Worm (Caenorhabditis elegans) whole organism, young adult: ENCODE results near the gene C27H6.9.

Source experiments
- B0035.1 ChIP-seq: sonication (generic microtip); optimal IDR thresholded peaks from 2 replicates; lab custom pipeline; 2016; ENCODE audit warnings: missing genetic modification characterization, mild to moderate bottlenecking, missing compliant biosample characterization, missing genotype, missing genetic modification reagents
- B0261.1 ChIP-seq: sonication (generic microtip); optimal IDR thresholded peaks from 2 replicates; lab custom pipeline; 2016; ENCODE audit warnings: mild to moderate bottlenecking, missing genetic modification characterization, moderate library complexity, missing compliant biosample characterization
- D2030.7 ChIP-seq: fragments of 200-800 bp; sonication (Bioruptor generic); IDR thresholded peaks from 2 replicates; pipeline ENCODE4 v1.3.6; 2022; ENCODE audit warnings: missing genetic modification reagents, missing genetic modification characterization, missing compliant biosample characterization
- F23B12.7 ChIP-seq: sonication (generic microtip); optimal IDR thresholded peaks from 2 replicates; lab custom pipeline; 2017; ENCODE audit warnings: missing genetic modification characterization, mild to moderate bottlenecking, missing compliant biosample characterization, antibody characterized with exemption, moderate library complexity; ENCODE audit not compliant: insufficient read depth
- F33H1.4 ChIP-seq: fragments of 200-800 bp; sonication (Bioruptor generic); IDR thresholded peaks from 2 replicates; pipeline ENCODE4 v1.3.6; 2022; ENCODE audit warnings: missing genetic modification reagents, missing genetic modification characterization, missing compliant biosample characterization
- F57C9.4 ChIP-seq: sonication (generic microtip); optimal IDR thresholded peaks from 2 replicates; lab custom pipeline; 2017; ENCODE audit warnings: mild to moderate bottlenecking, missing genetic modification characterization, missing compliant biosample characterization
- T07F8.4 ChIP-seq: sonication (generic microtip); optimal IDR thresholded peaks from 2 replicates; lab custom pipeline; 2016; ENCODE audit warnings: mild to moderate bottlenecking, missing genetic modification characterization, moderate library complexity, missing compliant biosample characterization
- T26A5.8 ChIP-seq: sonication (generic microtip); optimal IDR thresholded peaks from 2 replicates; lab custom pipeline; 2016; ENCODE audit warnings: missing genetic modification characterization, missing compliant biosample characterization
- Y79H2A.3 ChIP-seq: fragments of 200-800 bp; sonication (Bioruptor generic); conservative IDR thresholded peaks from 2 replicates; pipeline ENCODE4 v1.3.6; 2022; ENCODE audit warnings: missing genetic modification reagents, missing genetic modification characterization, missing compliant biosample characterization
- Y95B8A.8 ChIP-seq: fragments of 200-800 bp; sonication (Bioruptor generic); IDR thresholded peaks from 2 replicates; pipeline ENCODE4 v1.3.6; 2022; ENCODE audit warnings: missing genetic modification reagents, missing genetic modification characterization, missing compliant biosample characterization
- ZK185.1 ChIP-seq: sonication (generic microtip); optimal IDR thresholded peaks from 2 replicates; lab custom pipeline; 2016; ENCODE audit warnings: mild to moderate bottlenecking, missing genetic modification characterization, missing compliant biosample characterization; ENCODE audit not compliant: poor library complexity, severe bottlenecking
- aptf-2 ChIP-seq: fragments of 200-800 bp; sonication (Bioruptor generic); conservative IDR thresholded peaks from 2 replicates; pipeline ENCODE4 v1.3.6; 2022; ENCODE audit warnings: missing genetic modification reagents, missing genetic modification characterization, missing compliant biosample characterization
- attf-3 ChIP-seq: fragments of 200-800 bp; sonication (Bioruptor generic); conservative IDR thresholded peaks from 2 replicates; pipeline ENCODE4 v1.3.6; 2022; ENCODE audit warnings: missing genetic modification reagents, missing genetic modification characterization, missing compliant biosample characterization
- attf-5 ChIP-seq: fragments of 200-800 bp; sonication (Bioruptor generic); optimal IDR thresholded peaks from 2 replicates; lab custom pipeline; 2018; ENCODE audit warnings: mild to moderate bottlenecking, missing genetic modification characterization, missing compliant biosample characterization
- attf-6 ChIP-seq: fragments of 200-800 bp; sonication (Bioruptor generic); IDR thresholded peaks from 2 replicates; pipeline ENCODE4 v1.3.6; 2022; ENCODE audit warnings: missing genetic modification reagents, missing genetic modification characterization, missing compliant biosample characterization
- bed-1 ChIP-seq: fragments of 200-800 bp; sonication (Bioruptor generic); IDR thresholded peaks from 2 replicates; pipeline ENCODE4 v1.3.6; 2022; ENCODE audit warnings: missing genetic modification reagents, missing genetic modification characterization, missing compliant biosample characterization
- ceh-58 ChIP-seq: fragments of 200-800 bp; sonication (Bioruptor generic); IDR thresholded peaks from 2 replicates; pipeline ENCODE4 v1.3.6; 2022; ENCODE audit warnings: missing genetic modification characterization, missing compliant biosample characterization
- ceh-79 ChIP-seq: sonication (generic microtip); optimal IDR thresholded peaks from 2 replicates; lab custom pipeline; 2017; ENCODE audit warnings: mild to moderate bottlenecking, missing genetic modification characterization, missing compliant biosample characterization
- dox-1 ChIP-seq: fragments of 200-800 bp; sonication (Bioruptor generic); IDR thresholded peaks from 2 replicates; pipeline ENCODE4 v1.3.6; 2022; ENCODE audit warnings: missing genetic modification reagents, missing genetic modification characterization, missing compliant biosample characterization
- dpl-1 ChIP-seq: fragments of 150-350 bp; optimal IDR thresholded peaks from 2 replicates; lab custom pipeline; 2014; ENCODE audit warnings: missing biosample characterization, missing genetic modification reagents, missing genetic modification characterization
- egrh-3 ChIP-seq: fragments of 200-800 bp; sonication (Bioruptor generic); IDR thresholded peaks from 2 replicates; pipeline ENCODE4 v1.3.6; 2022; ENCODE audit warnings: missing genetic modification reagents, missing genetic modification characterization, missing compliant biosample characterization
- fkh-3 ChIP-seq: sonication (generic microtip); optimal IDR thresholded peaks from 2 replicates; lab custom pipeline; 2016; ENCODE audit warnings: mild to moderate bottlenecking, missing genetic modification characterization, missing compliant biosample characterization
- him-1 ChIP-seq: sonication (generic microtip); optimal IDR thresholded peaks from 2 replicates; lab custom pipeline; 2016; ENCODE audit warnings: missing genotype, missing genetic modification reagents, missing genetic modification characterization, missing compliant biosample characterization
- hlh-12 ChIP-seq: sonication (generic microtip); optimal IDR thresholded peaks from 2 replicates; lab custom pipeline; 2016; ENCODE audit warnings: missing genetic modification characterization, missing compliant biosample characterization
- hlh-26 ChIP-seq: fragments of 200-800 bp; sonication (Bioruptor generic); conservative IDR thresholded peaks from 2 replicates; pipeline ENCODE4 v1.3.6; 2022; ENCODE audit warnings: missing genetic modification reagents, missing genetic modification characterization, missing compliant biosample characterization
- hsf-1 ChIP-seq: fragments of 200-800 bp; sonication (Bioruptor generic); IDR thresholded peaks from 2 replicates; pipeline ENCODE4 v1.3.6; 2022; ENCODE audit warnings: missing genetic modification reagents, missing genetic modification characterization, missing compliant biosample characterization
- lag-1 ChIP-seq: fragments of 200-800 bp; sonication (Bioruptor generic); IDR thresholded peaks from 2 replicates; pipeline ENCODE4 v1.3.6; 2022; ENCODE audit warnings: missing genetic modification reagents, missing genetic modification characterization, missing compliant biosample characterization
- lin-26 ChIP-seq: fragments of 200-800 bp; sonication (Bioruptor generic); IDR thresholded peaks from 2 replicates; pipeline ENCODE4 v1.3.6; 2022; ENCODE audit warnings: missing genetic modification reagents, missing genetic modification characterization, missing compliant biosample characterization
- lin-35 ChIP-seq, 3 experiments: fragments of 150-350 bp in 2 of 3; sonication (generic microtip) in 1 of 3; optimal IDR thresholded peaks; 2 replicates each; lab custom pipeline; 2014 to 2018; ENCODE audit warnings: missing biosample characterization in 3 of 3, missing genetic modification characterization in 3 of 3, missing genetic modification reagents in 3 of 3
- lsl-1 ChIP-seq: fragments of 200-800 bp; sonication (Bioruptor generic); optimal IDR thresholded peaks from 2 replicates; lab custom pipeline; 2018; ENCODE audit warnings: mild to moderate bottlenecking, missing genetic modification characterization, moderate library complexity, missing compliant biosample characterization
- madf-10 ChIP-seq: sonication (generic microtip); optimal IDR thresholded peaks from 2 replicates; lab custom pipeline; 2016; ENCODE audit warnings: mild to moderate bottlenecking, missing genetic modification characterization, missing compliant biosample characterization
- madf-6 ChIP-seq: fragments of 200-800 bp; sonication (Bioruptor generic); IDR thresholded peaks from 2 replicates; pipeline ENCODE4 v1.3.6; 2022; ENCODE audit warnings: missing genetic modification reagents, missing genetic modification characterization, missing compliant biosample characterization
- madf-8 ChIP-seq: fragments of 200-800 bp; sonication (Bioruptor generic); conservative IDR thresholded peaks from 2 replicates; pipeline ENCODE4 v1.3.6; 2022; ENCODE audit warnings: missing genetic modification reagents, missing genetic modification characterization, missing compliant biosample characterization
- mel-28 ChIP-seq: sonication (generic microtip); optimal IDR thresholded peaks from 2 replicates; lab custom pipeline; 2016; ENCODE audit warnings: borderline replicate concordance, mild to moderate bottlenecking, missing genetic modification characterization, missing compliant biosample characterization
- nfya-2 ChIP-seq: fragments of 200-800 bp; sonication (Bioruptor generic); IDR thresholded peaks from 2 replicates; pipeline ENCODE4 v1.3.6; 2022; ENCODE audit warnings: missing genetic modification reagents, missing genetic modification characterization, missing compliant biosample characterization
- nhr-179 ChIP-seq: sonication (generic microtip); optimal IDR thresholded peaks from 2 replicates; lab custom pipeline; 2016; ENCODE audit warnings: mild to moderate bottlenecking, missing genetic modification characterization, missing compliant biosample characterization
- nhr-27 ChIP-seq: fragments of 200-800 bp; sonication (Bioruptor generic); optimal IDR thresholded peaks from 2 replicates; lab custom pipeline; 2018; ENCODE audit warnings: mild to moderate bottlenecking, missing genetic modification characterization, moderate library complexity, missing compliant biosample characterization
- nhr-90 ChIP-seq: sonication (generic microtip); optimal IDR thresholded peaks from 2 replicates; lab custom pipeline; 2016; ENCODE audit warnings: missing genotype, mild to moderate bottlenecking, missing genetic modification characterization, missing compliant biosample characterization
- pbrm-1 ChIP-seq: fragments of 200-800 bp; sonication (Bioruptor generic); IDR thresholded peaks from 2 replicates; pipeline ENCODE4 v1.3.6; 2022; ENCODE audit warnings: missing genetic modification reagents, missing genetic modification characterization, missing compliant biosample characterization
- pha-4 ChIP-seq: fragments of 150-350 bp; sonication (generic microtip); optimal IDR thresholded peaks from 2 replicates; lab custom pipeline; 2014; ENCODE audit warnings: missing biosample characterization, missing genetic modification reagents, missing genetic modification characterization
- rec-8 ChIP-seq, 2 experiments: sonication (generic microtip); optimal IDR thresholded peaks; 2 replicates each; lab custom pipeline; 2016; ENCODE audit warnings: mild to moderate bottlenecking in 2 of 2, missing genetic modification characterization in 2 of 2, missing genetic modification reagents in 2 of 2, missing genotype in 2 of 2, missing biosample characterization in 1 of 2, missing compliant biosample characterization in 1 of 2, moderate library complexity in 1 of 2
- snpc-1.1 ChIP-seq: sonication (generic microtip); optimal IDR thresholded peaks from 2 replicates; lab custom pipeline; 2017; ENCODE audit warnings: missing genetic modification characterization, mild to moderate bottlenecking, missing compliant biosample characterization, antibody characterized with exemption, moderate library complexity, missing genotype, missing genetic modification reagents; ENCODE audit not compliant: insufficient read depth
- snpc-1.3 ChIP-seq: sonication (generic microtip); optimal IDR thresholded peaks from 2 replicates; lab custom pipeline; 2017; ENCODE audit warnings: missing genetic modification characterization, mild to moderate bottlenecking, missing compliant biosample characterization, antibody characterized with exemption, moderate library complexity, missing genotype, missing genetic modification reagents; ENCODE audit not compliant: insufficient read depth
- snpc-4 ChIP-seq, 5 experiments: fragments of 150-350 bp in 1 of 5; sonication (generic microtip) in 4 of 5; optimal IDR thresholded peaks; 2 replicates each; lab custom pipeline; 2014 to 2018; ENCODE audit warnings: missing genetic modification characterization in 5 of 5, missing biosample characterization in 3 of 5, antibody characterized with exemption in 2 of 5, mild to moderate bottlenecking in 2 of 5, missing compliant biosample characterization in 2 of 5, missing genotype in 2 of 5, moderate library complexity in 2 of 5, missing genetic modification reagents in 1 of 5
- somi-1 ChIP-seq: fragments of 200-800 bp; sonication (Bioruptor generic); optimal IDR thresholded peaks from 2 replicates; lab custom pipeline; 2018; ENCODE audit warnings: mild to moderate bottlenecking, missing genetic modification characterization, missing compliant biosample characterization
- sptf-2 ChIP-seq: fragments of 200-800 bp; sonication (Bioruptor generic); optimal IDR thresholded peaks from 2 replicates; lab custom pipeline; 2018; ENCODE audit warnings: mild to moderate bottlenecking, missing genetic modification characterization, missing compliant biosample characterization
- ztf-18 ChIP-seq: sonication (generic microtip); optimal IDR thresholded peaks from 2 replicates; lab custom pipeline; 2016; ENCODE audit warnings: missing genotype, mild to moderate bottlenecking, missing genetic modification characterization, missing compliant biosample characterization
- ztf-3 ChIP-seq: fragments of 200-800 bp; sonication (Bioruptor generic); optimal IDR thresholded peaks from 2 replicates; lab custom pipeline; 2018; ENCODE audit warnings: mild to moderate bottlenecking, missing genetic modification characterization, missing compliant biosample characterization

The C27H6.9 gene

DNA sequence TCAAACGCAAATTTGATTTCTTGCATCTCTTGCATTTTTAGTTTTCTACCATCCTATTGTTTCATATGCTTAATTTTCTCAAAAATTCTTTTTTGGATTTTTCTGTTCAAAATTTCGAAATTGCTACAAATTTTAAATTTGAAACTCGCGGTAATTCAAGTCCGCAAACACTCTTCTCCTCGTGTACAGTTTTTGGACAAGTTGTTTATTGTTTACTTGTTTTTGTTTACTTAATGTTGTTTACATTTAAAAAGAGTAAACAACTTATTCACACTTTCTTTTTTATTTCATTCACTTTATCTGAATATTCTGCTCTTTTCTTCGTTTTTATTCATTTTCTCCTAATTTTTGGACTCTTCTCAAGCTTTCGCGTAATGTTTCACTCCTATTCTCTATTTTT, 35.6 kb downstream of the C27H6.9 start (continued):
- peak; percentile 37 for TF ChIP-seq snpc-1.3 (tag; lab: Kevin White, UChicago)
- TF ChIP-seq ZK185.1, result no peak
- no peak for TF ChIP-seq F57C9.4 (tag; lab: Kevin White, UChicago)
- no peak for TF ChIP-seq sptf-2 (GFP tag; lab: Kevin White, UChicago)
- TF ChIP-seq lsl-1 (GFP tag; lab: Kevin White, UChicago), result peak; percentile 60
- TF ChIP-seq attf-3 (GFP tag; lab: Robert Waterston, UW), result no peak
- no peak for TF ChIP-seq lin-26 (GFP tag; lab: Robert Waterston, UW)
- TF ChIP-seq snpc-4 (GFP tag; optimal IDR thresholded peaks at IDR 0.05; lab: Kevin White, UChicago), result no peak
- peak in 2 of 4 experiments; percentile 36 to 42 for TF ChIP-seq snpc-4 (tag; optimal IDR thresholded peaks at IDR 0.05; lab: Kevin White, UChicago)
- no peak for TF ChIP-seq attf-6 (GFP tag; lab: Robert Waterston, UW)
- TF ChIP-seq F23B12.7 (tag; lab: Kevin White, UChicago), result peak; percentile 38
- TF ChIP-seq fkh-3 (tag; lab: Kevin White, UChicago), result no peak
- TF ChIP-seq lag-1 (GFP tag; lab: Robert Waterston, UW), result no peak
- TF ChIP-seq dpl-1, result peak; percentile 64
- no peak for TF ChIP-seq hlh-26
- peak; percentile 18 for TF ChIP-seq him-1 (tag; lab: Kevin White, UChicago)
- TF ChIP-seq pha-4, result no peak
- no peak for TF ChIP-seq B0035.1 (tag; lab: Kevin White, UChicago)
- TF ChIP-seq nhr-90, result no peak
- no peak for TF ChIP-seq mel-28 (tag; lab: Kevin White, UChicago)
- TF ChIP-seq lin-35 (GFP tag; optimal IDR thresholded peaks at IDR 0.05; lab: Kevin White, UChicago), result no peak
- peak; percentile 26; the same call in 1 of the 2 replicates for TF ChIP-seq F33H1.4 (GFP tag; lab: Robert Waterston, UW)
- no peak for TF ChIP-seq madf-10 (tag; lab: Kevin White, UChicago)
- TF ChIP-seq Y79H2A.3 (GFP tag; lab: Robert Waterston, UW), result no peak
- TF ChIP-seq T26A5.8, result no peak
- TF ChIP-seq ztf-18 (tag; lab: Kevin White, UChicago), result no peak
- no peak for TF ChIP-seq hsf-1 (GFP tag; lab: Robert Waterston, UW)
- TF ChIP-seq madf-6, result peak; percentile 75
- TF ChIP-seq rec-8 (tag; optimal IDR thresholded peaks at IDR 0.05; lab: Kevin White, UChicago), result no peak
- no peak for TF ChIP-seq attf-5 (GFP tag; lab: Kevin White, UChicago)
- TF ChIP-seq snpc-1.1 (tag; lab: Kevin White, UChicago), result no peak
- TF ChIP-seq dox-1 (GFP tag; lab: Robert Waterston, UW), result peak; percentile 33; the same call in 1 of the 2 replicates
- TF ChIP-seq aptf-2, result no peak
- TF ChIP-seq madf-8 (GFP tag; lab: Robert Waterston, UW), result peak; percentile 46; the same call in 1 of the 2 replicates
- TF ChIP-seq bed-1, result no peak
- TF ChIP-seq pbrm-1 (GFP tag; lab: Robert Waterston, UW), result no peak
- no peak for TF ChIP-seq somi-1
- TF ChIP-seq ceh-79, result no peak
- no peak for TF ChIP-seq egrh-3
- TF ChIP-seq ztf-3 (GFP tag; lab: Kevin White, UChicago), result no peak
- no peak for TF ChIP-seq nhr-179 (tag; lab: Kevin White, UChicago)
- no peak for TF ChIP-seq nhr-27 (tag; lab: Kevin White, UChicago)
- no peak for TF ChIP-seq ceh-58
- no peak for TF ChIP-seq hlh-12 (tag; lab: Kevin White, UChicago)
- no peak for TF ChIP-seq Y95B8A.8 (GFP tag; lab: Robert Waterston, UW)
- no peak for TF ChIP-seq T07F8.4 (tag; lab: Kevin White, UChicago)
- no peak for TF ChIP-seq nfya-2 (GFP tag; lab: Robert Waterston, UW)
- peak; percentile 80 for TF ChIP-seq D2030.7 (GFP tag; lab: Robert Waterston, UW)
- TF ChIP-seq B0261.1, result no peak
